Fruit fly (Drosophila melanogaster): ENCODE data around the gene fbl.

DNA sequence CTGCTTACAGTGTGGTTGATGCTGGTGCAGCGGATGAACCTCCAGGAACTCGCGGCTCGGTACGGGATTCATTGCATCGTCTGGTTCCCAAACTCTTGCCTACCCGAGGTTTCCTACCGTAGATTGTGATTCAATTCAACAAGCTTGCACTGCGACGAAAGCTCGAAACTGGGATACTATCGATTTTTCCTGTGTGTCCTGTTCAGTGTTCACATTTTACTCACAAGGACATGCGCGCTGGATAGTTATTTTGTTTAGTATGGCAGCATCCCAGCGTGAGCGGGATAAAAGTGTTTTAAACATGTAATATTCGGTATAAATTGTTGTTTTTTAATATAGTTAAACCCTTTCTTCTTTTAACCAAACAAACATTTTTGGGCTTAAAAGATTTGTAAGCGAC is 41.7 kb downstream of the fbl start, which contains the start of gene CG5282:
- no peak for TF ChIP-seq psq (optimal IDR thresholded peaks at IDR 0.05)
- no peak for TF ChIP-seq usp (GFP tag; optimal IDR thresholded peaks at IDR 0.05)
- TF ChIP-seq CG8478 (optimal IDR thresholded peaks at IDR 0.05), result no peak

Data from whole organism.